Worm (Caenorhabditis elegans) whole organism, L3 larva: ENCODE data around the gene sir-2.3.

Experiments used
- R02D3.7 ChIP-seq: fragments of 150-350 bp; optimal IDR thresholded peaks from 2 replicates; lab custom pipeline; 2014; ENCODE audit warnings: missing biosample characterization, missing genetic modification characterization
- ZK546.5 ChIP-seq: sonication (generic microtip); optimal IDR thresholded peaks from 2 replicates; lab custom pipeline; 2017; ENCODE audit warnings: missing biosample characterization, missing genetic modification characterization
- aly-2 ChIP-seq: fragments of 150-350 bp; optimal IDR thresholded peaks from 2 replicates; lab custom pipeline; 2014; ENCODE audit warnings: missing biosample characterization, missing genetic modification characterization
- ama-1 ChIP-seq: fragments of 150-350 bp; optimal IDR thresholded peaks from 2 replicates; lab custom pipeline; 2018
- ceh-16 ChIP-seq: sonication (generic microtip); optimal IDR thresholded peaks from 2 replicates; lab custom pipeline; 2017; ENCODE audit warnings: missing biosample characterization, missing genetic modification characterization
- ceh-28 ChIP-seq: fragments of 150-350 bp; optimal IDR thresholded peaks from 2 replicates; lab custom pipeline; 2014; ENCODE audit warnings: missing biosample characterization, missing genetic modification reagents, missing genetic modification characterization
- ceh-82 ChIP-seq: fragments of 150-350 bp; optimal IDR thresholded peaks from 2 replicates; lab custom pipeline; 2014; ENCODE audit warnings: missing biosample characterization, missing genetic modification characterization
- ceh-9 ChIP-seq: sonication (generic microtip); optimal IDR thresholded peaks from 2 replicates; lab custom pipeline; 2018; ENCODE audit warnings: missing biosample characterization, missing genetic modification characterization
- daf-12 ChIP-seq: fragments of 150-350 bp; optimal IDR thresholded peaks from 2 replicates; lab custom pipeline; 2014; ENCODE audit warnings: missing biosample characterization, missing genetic modification reagents, missing genetic modification characterization
- egl-27 ChIP-seq: sonication (generic microtip); optimal IDR thresholded peaks from 4 replicates; lab custom pipeline; 2017; ENCODE audit warnings: missing biosample characterization, missing genetic modification reagents, missing genetic modification characterization
- egl-5 ChIP-seq: fragments of 150-350 bp; optimal IDR thresholded peaks from 2 replicates; lab custom pipeline; 2017; ENCODE audit warnings: missing biosample characterization, missing genetic modification reagents, missing genetic modification characterization, inconsistent platforms
- elt-2 ChIP-seq: sonication (generic microtip); optimal IDR thresholded peaks from 2 replicates; lab custom pipeline; 2016; ENCODE audit warnings: missing genetic modification reagents, mild to moderate bottlenecking, missing genetic modification characterization, missing compliant biosample characterization
- fos-1 ChIP-seq: fragments of 150-350 bp; optimal IDR thresholded peaks from 2 replicates; lab custom pipeline; 2014; ENCODE audit warnings: missing biosample characterization, missing genetic modification characterization
- hmg-11 ChIP-seq: sonication (generic microtip); optimal IDR thresholded peaks from 2 replicates; lab custom pipeline; 2016; ENCODE audit warnings: missing genetic modification characterization, missing compliant biosample characterization
- jun-1 ChIP-seq: fragments of 150-350 bp; optimal IDR thresholded peaks from 2 replicates; lab custom pipeline; 2014; ENCODE audit warnings: missing biosample characterization, missing genetic modification reagents, missing genetic modification characterization
- lin-15B ChIP-seq: fragments of 150-350 bp; optimal IDR thresholded peaks from 2 replicates; lab custom pipeline; 2014; ENCODE audit warnings: missing biosample characterization, missing genetic modification characterization
- lin-39 ChIP-seq: fragments of 150-350 bp; optimal IDR thresholded peaks from 2 replicates; lab custom pipeline; 2018; ENCODE audit warnings: missing biosample characterization, missing genetic modification reagents, missing genetic modification characterization
- lsy-12 ChIP-seq: sonication (generic microtip); optimal IDR thresholded peaks from 2 replicates; lab custom pipeline; 2016; ENCODE audit warnings: mild to moderate bottlenecking, missing genetic modification characterization, missing compliant biosample characterization
- nfya-1 ChIP-seq: sonication (generic microtip); optimal IDR thresholded peaks from 2 replicates; lab custom pipeline; 2017; ENCODE audit warnings: missing genetic modification characterization, mild to moderate bottlenecking, missing compliant biosample characterization, antibody characterized with exemption, moderate library complexity; ENCODE audit not compliant: insufficient read depth
- nhr-23 ChIP-seq: fragments of 150-350 bp; optimal IDR thresholded peaks from 2 replicates; lab custom pipeline; 2014; ENCODE audit warnings: missing biosample characterization, missing genetic modification reagents, missing genetic modification characterization
- nhr-28 ChIP-seq: fragments of 150-350 bp; optimal IDR thresholded peaks from 2 replicates; lab custom pipeline; 2014; ENCODE audit warnings: missing biosample characterization, missing genetic modification characterization
- nhr-43 ChIP-seq: sonication (generic microtip); optimal IDR thresholded peaks from 2 replicates; lab custom pipeline; 2016; ENCODE audit warnings: mild to moderate bottlenecking, missing genetic modification characterization, missing compliant biosample characterization; ENCODE audit not compliant: poor library complexity, severe bottlenecking
- nhr-67 ChIP-seq: fragments of 150-350 bp; optimal IDR thresholded peaks from 2 replicates; lab custom pipeline; 2014; ENCODE audit warnings: missing biosample characterization, missing genetic modification characterization
- nhr-76 ChIP-seq: fragments of 150-350 bp; sonication (generic microtip); optimal IDR thresholded peaks from 5 replicates; lab custom pipeline; 2014; ENCODE audit warnings: missing biosample characterization, missing genetic modification characterization
- nhr-77 ChIP-seq: fragments of 150-350 bp; optimal IDR thresholded peaks from 2 replicates; lab custom pipeline; 2014; ENCODE audit warnings: missing biosample characterization, missing genetic modification characterization
- pha-4 ChIP-seq: fragments of 150-350 bp; optimal IDR thresholded peaks from 2 replicates; lab custom pipeline; 2014; ENCODE audit warnings: missing biosample characterization, missing genetic modification reagents, missing genetic modification characterization
- pqm-1 ChIP-seq: fragments of 150-350 bp; optimal IDR thresholded peaks from 2 replicates; lab custom pipeline; 2017; ENCODE audit warnings: missing biosample characterization, missing genetic modification characterization, inconsistent platforms
- sea-2 ChIP-seq: fragments of 150-350 bp; sonication (generic microtip); optimal IDR thresholded peaks from 4 replicates; lab custom pipeline; 2014; ENCODE audit warnings: missing biosample characterization, missing genetic modification reagents, missing genetic modification characterization
- unc-39 ChIP-seq: sonication (generic microtip); optimal IDR thresholded peaks from 4 replicates; lab custom pipeline; 2017; ENCODE audit warnings: missing biosample characterization, missing genetic modification characterization
- unc-62 ChIP-seq: fragments of 150-350 bp; sonication (generic microtip); optimal IDR thresholded peaks from 4 replicates; lab custom pipeline; 2014; ENCODE audit warnings: missing biosample characterization, missing genetic modification reagents, missing genetic modification characterization
- zag-1 ChIP-seq: fragments of 150-350 bp; optimal IDR thresholded peaks from 2 replicates; lab custom pipeline; 2014; ENCODE audit warnings: missing biosample characterization, missing genetic modification characterization

sir-2.3 gene

DNA sequence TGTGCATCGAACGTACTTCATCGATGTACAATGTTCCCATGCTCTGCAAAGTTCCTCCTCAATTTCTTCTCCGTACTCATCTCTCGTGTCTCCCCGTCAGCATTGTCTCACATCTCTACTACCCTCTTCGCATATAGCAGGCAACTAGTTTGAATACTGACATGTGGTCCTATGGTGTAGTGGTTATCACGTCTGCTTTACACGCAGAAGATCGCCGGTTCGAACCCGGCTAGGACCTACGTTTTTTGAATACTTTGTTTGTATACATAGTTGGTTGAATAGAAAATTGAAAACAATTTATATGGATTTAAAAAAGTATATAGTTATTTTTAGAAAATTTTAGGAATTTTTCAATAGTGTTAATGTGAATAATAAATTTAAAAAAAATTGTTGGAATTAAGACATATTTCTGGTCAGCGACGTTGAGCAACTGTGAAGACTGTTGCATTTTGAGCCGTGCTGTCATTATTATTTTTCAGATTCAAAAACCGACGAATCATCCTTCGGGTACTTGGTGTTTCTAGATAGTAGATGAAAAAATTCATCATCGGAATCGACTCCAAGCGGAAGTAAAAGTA lies 24.5 kb upstream of the sir-2.3 start (continued):
- TF ChIP-seq lin-39 (peak; percentile 75), ama-1 (no peak), hmg-11 (tag; lab: Kevin White, UChicago) (no peak), nhr-23 (no peak), nhr-77 (tag; lab: Kevin White, UChicago) (no peak), pha-4 (no peak), zag-1 (tag; lab: Kevin White, UChicago) (no peak), sea-2 (GFP tag; lab: Kevin White, UChicago) (no peak), egl-27 (tag; lab: Kevin White, UChicago) (peak; percentile 83), ceh-82 (tag; lab: Kevin White, UChicago) (peak; percentile 64), aly-2 (tag; lab: Kevin White, UChicago) (no peak), nhr-43 (tag; lab: Kevin White, UChicago) (peak; percentile 85), R02D3.7 (tag; lab: Kevin White, UChicago) (no peak)

DNA sequence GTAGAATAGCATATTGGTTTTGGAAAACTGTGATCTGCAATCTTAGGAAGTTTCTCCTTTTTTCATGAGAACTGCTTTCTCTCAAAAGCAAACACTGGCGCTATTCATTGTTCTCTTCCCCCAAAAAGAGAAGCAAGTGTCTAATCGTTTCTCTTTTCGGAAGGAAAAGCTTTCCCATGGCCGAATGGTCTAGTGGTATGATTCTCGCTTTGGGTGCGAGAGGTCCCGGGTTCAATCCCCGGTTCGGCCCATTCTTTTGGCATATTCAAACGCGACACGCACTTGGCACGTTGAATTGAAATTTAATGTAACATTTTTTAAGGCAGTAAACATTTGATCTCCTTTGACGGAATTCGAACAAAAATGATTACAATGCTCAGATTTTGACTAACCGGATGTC lies 23.6 kb upstream of the sir-2.3 start:
- TF ChIP-seq nhr-43 (tag; lab: Kevin White, UChicago) (peak; percentile 7), nfya-1 (tag; lab: Kevin White, UChicago) (peak; percentile 8), egl-5 (tag; lab: Kevin White, UChicago) (no peak), nhr-77 (tag; lab: Kevin White, UChicago) (no peak)

DNA sequence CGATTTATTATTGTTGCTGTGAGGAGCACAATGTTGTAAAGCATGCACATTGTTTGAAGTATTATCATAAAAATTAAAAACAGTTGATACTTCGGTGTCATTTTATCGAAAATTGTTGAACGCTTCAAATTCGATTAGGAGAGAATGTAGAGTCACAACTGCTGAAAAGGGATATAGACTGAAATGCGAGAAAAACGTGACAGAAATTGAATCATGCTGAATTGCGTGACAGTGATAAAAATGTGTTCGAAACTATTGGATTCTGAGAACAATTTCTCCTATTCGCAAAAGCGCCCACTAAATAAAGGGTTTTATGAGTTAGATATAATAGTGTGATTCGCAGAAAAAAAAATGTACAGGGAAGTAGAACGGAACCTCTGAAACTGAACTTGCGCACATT lies 22.7 kb upstream of the sir-2.3 start, which contains the start of gene srxa-8:
srxa-8 (minus strand) TSS at position 101 of the 400 bp plus-strand sequence.
- no peak for TF ChIP-seq ceh-28 (tag; lab: Kevin White, UChicago)
- no peak for TF ChIP-seq unc-62
- no peak for TF ChIP-seq nhr-23
- TF ChIP-seq hmg-11 (tag; lab: Kevin White, UChicago): no peak
- no peak for TF ChIP-seq nhr-76 (tag; lab: Kevin White, UChicago)
- no peak for TF ChIP-seq pha-4
- TF ChIP-seq egl-5 (tag; lab: Kevin White, UChicago): no peak
- TF ChIP-seq lin-15B (tag; lab: Kevin White, UChicago): no peak
- TF ChIP-seq egl-27 (tag; lab: Kevin White, UChicago): no peak
- TF ChIP-seq ceh-9 (tag; lab: Kevin White, UChicago): no peak
- no peak for TF ChIP-seq nhr-77 (tag; lab: Kevin White, UChicago)
- TF ChIP-seq elt-2 (tag; lab: Kevin White, UChicago): no peak

DNA sequence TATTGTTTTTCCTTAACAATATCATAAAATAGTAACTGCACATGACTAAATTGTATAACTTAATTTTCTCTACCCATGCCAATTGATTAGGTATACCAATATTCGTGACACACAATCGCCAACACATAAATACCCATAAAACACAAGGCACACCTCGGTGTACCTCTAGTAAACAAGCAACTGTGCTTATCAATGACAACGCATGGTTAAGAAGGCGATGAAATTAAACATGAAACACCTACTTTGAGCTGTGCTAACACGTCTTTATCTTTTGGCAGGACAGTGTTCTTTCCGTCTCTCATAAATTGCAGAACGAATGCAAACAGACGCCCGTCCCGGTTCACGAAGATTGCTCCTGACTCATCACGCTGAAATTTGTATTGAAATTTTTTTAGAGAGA lies 20.7 kb upstream of the sir-2.3 start:
- TF ChIP-seq pqm-1 (tag; lab: Kevin White, UChicago) (peak; percentile 96), lin-39 (no peak), jun-1 (tag; lab: Kevin White, UChicago) (peak; percentile 23), lsy-12 (tag; lab: Kevin White, UChicago) (peak; percentile 5), elt-2 (tag; lab: Kevin White, UChicago) (peak; percentile 97), pha-4 (peak; percentile 76), zag-1 (tag; lab: Kevin White, UChicago) (no peak)

DNA sequence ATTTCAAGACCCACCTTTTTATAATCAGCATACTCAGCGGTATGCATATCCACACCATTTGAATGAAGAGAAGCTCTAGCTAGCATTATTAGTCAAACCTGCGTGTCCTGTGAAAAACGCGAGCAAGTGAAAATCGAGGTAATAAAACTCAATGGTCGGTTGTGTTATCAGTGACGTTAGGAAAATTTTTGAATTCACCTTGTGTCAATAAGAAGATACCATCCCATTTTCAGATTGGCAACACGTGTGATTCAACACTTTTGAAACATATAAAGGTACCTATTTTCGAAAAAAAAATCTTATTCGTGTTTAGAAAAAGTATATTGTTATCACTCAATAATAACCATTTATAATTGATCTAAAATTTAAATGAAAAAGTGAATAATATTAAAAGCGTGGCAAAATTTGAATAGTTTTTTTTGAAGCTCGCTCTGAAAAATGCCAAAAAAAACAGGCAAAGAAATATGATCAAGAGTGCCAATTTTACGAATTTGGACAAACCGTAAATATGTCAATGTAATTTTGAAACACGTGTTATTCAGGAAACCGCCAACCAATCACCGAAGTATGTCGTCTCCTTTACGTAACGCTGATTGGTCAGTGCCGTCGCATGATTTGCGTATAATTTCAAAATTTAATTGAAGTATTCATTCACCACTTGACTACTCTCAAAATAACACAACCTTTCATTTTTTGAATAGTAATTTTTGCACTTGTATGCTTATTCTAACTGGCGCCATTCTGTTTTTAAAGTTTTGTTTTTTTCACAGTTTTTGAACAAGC lies 19.7 kb upstream of the sir-2.3 start, which contains the start of gene F46G10.1:
F46G10.1 (minus strand) TSS at position 115 of the 783 bp plus-strand sequence.
- TF ChIP-seq fos-1 (tag; lab: Kevin White, UChicago) (peak; percentile 25), unc-39 (no peak), elt-2 (tag; lab: Kevin White, UChicago) (peak; percentile 73), jun-1 (tag; lab: Kevin White, UChicago) (no peak), ceh-28 (tag; lab: Kevin White, UChicago) (no peak), daf-12 (tag; lab: Kevin White, UChicago) (no peak), nhr-67 (tag; lab: Kevin White, UChicago) (no peak), nhr-28 (tag; lab: Kevin White, UChicago) (no peak), ama-1 (no peak), nfya-1 (tag; lab: Kevin White, UChicago) (no peak), pqm-1 (tag; lab: Kevin White, UChicago) (peak; percentile 81), zag-1 (tag; lab: Kevin White, UChicago) (no peak), ZK546.5 (no peak), egl-27 (tag; lab: Kevin White, UChicago) (no peak), ceh-16 (tag; lab: Kevin White, UChicago) (no peak), hmg-11 (tag; lab: Kevin White, UChicago) (no peak), nhr-43 (tag; lab: Kevin White, UChicago) (no peak), sea-2 (GFP tag; lab: Kevin White, UChicago) (no peak), pha-4 (peak; percentile 58), R02D3.7 (tag; lab: Kevin White, UChicago) (no peak)
- TF ChIP-seq, all 47 proteins: peak for 4
